Worm (Caenorhabditis elegans) whole organism, late embryonic: ENCODE measurements around the gene Y75D11A.6.
"Not testable (repeated sequence)": the region's sequence is repeated elsewhere in the genome, so short reads cannot be mapped to it uniquely, and the experiment has no call there.

ENCODE experiments used
- C38D4.7 ChIP-seq: fragments of 200-800 bp; sonication (Bioruptor generic); optimal IDR thresholded peaks from 2 replicates; lab custom pipeline; 2018; ENCODE audit warnings: mild to moderate bottlenecking, missing genetic modification characterization, moderate library complexity, missing compliant biosample characterization
- T23F11.4 ChIP-seq: fragments of 200-800 bp; sonication (Bioruptor generic); optimal IDR thresholded peaks from 2 replicates; lab custom pipeline; 2018; ENCODE audit warnings: mild to moderate bottlenecking, missing genetic modification characterization, missing compliant biosample characterization
- Y22D7AL.16 ChIP-seq: sonication (generic microtip); optimal IDR thresholded peaks from 2 replicates; lab custom pipeline; 2016; ENCODE audit warnings: missing genetic modification characterization, missing compliant biosample characterization
- ahr-1 ChIP-seq: sonication (generic microtip); optimal IDR thresholded peaks from 2 replicates; lab custom pipeline; 2016; ENCODE audit warnings: missing genetic modification characterization, missing compliant biosample characterization
- ceh-14 ChIP-seq: sonication (generic microtip); optimal IDR thresholded peaks from 2 replicates; lab custom pipeline; 2016; ENCODE audit warnings: missing genotype, missing genetic modification characterization, missing compliant biosample characterization
- ceh-19 ChIP-seq: fragments of 200-800 bp; sonication (Bioruptor generic); optimal IDR thresholded peaks from 2 replicates; lab custom pipeline; 2018; ENCODE audit warnings: mild to moderate bottlenecking, missing genetic modification characterization, missing compliant biosample characterization
- ceh-22 ChIP-seq: sonication (generic microtip); optimal IDR thresholded peaks from 2 replicates; lab custom pipeline; 2017; ENCODE audit warnings: missing biosample characterization, missing genetic modification characterization
- ceh-30 ChIP-seq: fragments of 150-350 bp; optimal IDR thresholded peaks from 2 replicates; lab custom pipeline; 2014; ENCODE audit warnings: missing biosample characterization, missing genetic modification characterization
- ceh-34 ChIP-seq: sonication (generic microtip); optimal IDR thresholded peaks from 2 replicates; lab custom pipeline; 2016; ENCODE audit warnings: mild to moderate bottlenecking, missing genetic modification characterization, missing compliant biosample characterization
- ceh-45 ChIP-seq: fragments of 200-800 bp; sonication (Bioruptor generic); IDR thresholded peaks from 2 replicates; pipeline ENCODE4 v1.3.6; 2022; ENCODE audit warnings: missing genetic modification reagents, missing genetic modification characterization, missing compliant biosample characterization
- ceh-48 ChIP-seq: sonication (generic microtip); optimal IDR thresholded peaks from 2 replicates; lab custom pipeline; 2016; ENCODE audit warnings: missing genetic modification characterization, inconsistent platforms, missing compliant biosample characterization
- ceh-9 ChIP-seq: sonication (generic microtip); optimal IDR thresholded peaks from 2 replicates; lab custom pipeline; 2016; ENCODE audit warnings: mild to moderate bottlenecking, missing genetic modification characterization, inconsistent platforms, missing compliant biosample characterization
- che-1 ChIP-seq: sonication (generic microtip); optimal IDR thresholded peaks from 2 replicates; lab custom pipeline; 2016; ENCODE audit warnings: mild to moderate bottlenecking, missing genetic modification characterization, missing compliant biosample characterization
- dmd-4 ChIP-seq: sonication (generic microtip); optimal IDR thresholded peaks from 2 replicates; lab custom pipeline; 2016; ENCODE audit warnings: borderline replicate concordance, missing genetic modification characterization, missing compliant biosample characterization
- dve-1 ChIP-seq: sonication (generic microtip); optimal IDR thresholded peaks from 2 replicates; lab custom pipeline; 2017; ENCODE audit warnings: antibody characterized with exemption, mild to moderate bottlenecking, missing genetic modification characterization, missing compliant biosample characterization
- gmeb-2 ChIP-seq: sonication (generic microtip); optimal IDR thresholded peaks from 2 replicates; lab custom pipeline; 2016; ENCODE audit warnings: missing genetic modification characterization, inconsistent platforms, missing compliant biosample characterization
- hlh-15 ChIP-seq: sonication (generic microtip); optimal IDR thresholded peaks from 2 replicates; lab custom pipeline; 2016; ENCODE audit warnings: missing genetic modification characterization, missing compliant biosample characterization
- hlh-30 ChIP-seq: sonication (generic microtip); optimal IDR thresholded peaks from 2 replicates; lab custom pipeline; 2017; ENCODE audit warnings: antibody characterized with exemption, missing genetic modification characterization, missing compliant biosample characterization; ENCODE audit not compliant: insufficient read depth
- hlh-6 ChIP-seq: sonication (generic microtip); optimal IDR thresholded peaks from 2 replicates; lab custom pipeline; 2016; ENCODE audit warnings: missing genotype, missing genetic modification characterization, missing compliant biosample characterization
- hlh-8 ChIP-seq: sonication (generic microtip); optimal IDR thresholded peaks from 2 replicates; lab custom pipeline; 2016; ENCODE audit warnings: missing genotype, missing genetic modification characterization, missing compliant biosample characterization
- lim-6 ChIP-seq: sonication (generic microtip); optimal IDR thresholded peaks from 2 replicates; lab custom pipeline; 2016; ENCODE audit warnings: missing genetic modification characterization, missing compliant biosample characterization
- lin-11 ChIP-seq: fragments of 200-800 bp; sonication (Bioruptor generic); optimal IDR thresholded peaks from 2 replicates; lab custom pipeline; 2018; ENCODE audit warnings: mild to moderate bottlenecking, missing genetic modification characterization, missing compliant biosample characterization
- mec-3 ChIP-seq: sonication (generic microtip); optimal IDR thresholded peaks from 2 replicates; lab custom pipeline; 2016; ENCODE audit warnings: borderline replicate concordance, missing genetic modification characterization, missing compliant biosample characterization
- nfya-1 ChIP-seq: sonication (generic microtip); optimal IDR thresholded peaks from 2 replicates; lab custom pipeline; 2017; ENCODE audit warnings: missing genetic modification characterization, mild to moderate bottlenecking, missing compliant biosample characterization, antibody characterized with exemption, moderate library complexity
- nhr-11 ChIP-seq: fragments of 150-350 bp; optimal IDR thresholded peaks from 2 replicates; lab custom pipeline; 2014; ENCODE audit warnings: missing biosample characterization, missing genetic modification characterization
- pag-3 ChIP-seq: sonication (generic microtip); optimal IDR thresholded peaks from 2 replicates; lab custom pipeline; 2016; ENCODE audit warnings: missing compliant biosample characterization, missing genetic modification characterization, borderline replicate concordance
- pha-2 ChIP-seq: sonication (generic microtip); optimal IDR thresholded peaks from 2 replicates; lab custom pipeline; 2017; ENCODE audit warnings: mild to moderate bottlenecking, missing genetic modification characterization, missing compliant biosample characterization
- pha-4 ChIP-seq: fragments of 150-350 bp; optimal IDR thresholded peaks from 2 replicates; lab custom pipeline; 2018; ENCODE audit warnings: missing biosample characterization, missing genetic modification reagents, missing genetic modification characterization
- ref-2 ChIP-seq: sonication (generic microtip); optimal IDR thresholded peaks from 2 replicates; lab custom pipeline; 2016; ENCODE audit warnings: missing genetic modification characterization, missing compliant biosample characterization
- rnt-1 ChIP-seq: sonication (generic microtip); optimal IDR thresholded peaks from 2 replicates; lab custom pipeline; 2016; ENCODE audit warnings: missing genetic modification characterization, missing compliant biosample characterization
- sdc-2 ChIP-seq: sonication (generic microtip); optimal IDR thresholded peaks from 2 replicates; lab custom pipeline; 2016; ENCODE audit warnings: missing genotype, missing genetic modification characterization, missing compliant biosample characterization
- ttx-3 ChIP-seq: sonication (generic microtip); optimal IDR thresholded peaks from 2 replicates; lab custom pipeline; 2016; ENCODE audit warnings: missing genetic modification reagents, missing genetic modification characterization, missing compliant biosample characterization
- unc-3 ChIP-seq, 2 experiments: fragments of 200-800 bp in 1 of 2; sonication (Bioruptor generic) in 1 of 2; sonication (generic microtip) in 1 of 2; conservative IDR thresholded peaks in 1 of 2; optimal IDR thresholded peaks in 1 of 2; 2 replicates each; pipeline versions ENCODE4 v1.3.6 to Lab custom; 2016 to 2022; ENCODE audit warnings: missing compliant biosample characterization in 2 of 2, missing genetic modification characterization in 2 of 2, missing genetic modification reagents in 1 of 2
- unc-42 ChIP-seq: sonication (generic microtip); optimal IDR thresholded peaks from 2 replicates; lab custom pipeline; 2016; ENCODE audit warnings: missing genotype, missing genetic modification characterization, missing compliant biosample characterization
- ztf-16 ChIP-seq: sonication (generic microtip); optimal IDR thresholded peaks from 2 replicates; lab custom pipeline; 2017; ENCODE audit warnings: missing genetic modification characterization, missing compliant biosample characterization

The Y75D11A.6 gene

DNA sequence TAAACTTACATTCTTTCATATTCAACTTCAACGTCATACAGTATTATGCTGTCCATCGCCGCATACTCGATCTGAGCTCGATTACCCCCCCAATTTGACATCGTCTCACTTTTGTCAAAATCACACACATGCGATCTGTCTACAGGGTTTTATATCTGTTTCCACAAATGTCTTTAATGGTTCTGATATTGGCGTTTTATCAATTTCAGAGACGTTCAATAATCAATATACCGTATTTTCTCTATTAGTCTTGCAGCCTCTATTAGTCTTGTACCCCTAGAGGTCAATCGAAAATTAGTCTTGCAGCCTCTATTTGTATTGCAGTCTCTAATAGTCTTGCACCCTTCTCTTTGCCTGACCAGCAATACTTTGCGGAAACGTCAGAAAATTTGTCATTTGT lies at the start of gene Y75D11A.6:
Gene Y75D11A.6 (minus strand): TSS at position 101 of the 400 bp plus-strand sequence.
- not testable (repeated sequence) for TF ChIP-seq Y22D7AL.16; hlh-30 (tag; lab: Kevin White, UChicago); pag-3 (tag; lab: Kevin White, UChicago)

DNA sequence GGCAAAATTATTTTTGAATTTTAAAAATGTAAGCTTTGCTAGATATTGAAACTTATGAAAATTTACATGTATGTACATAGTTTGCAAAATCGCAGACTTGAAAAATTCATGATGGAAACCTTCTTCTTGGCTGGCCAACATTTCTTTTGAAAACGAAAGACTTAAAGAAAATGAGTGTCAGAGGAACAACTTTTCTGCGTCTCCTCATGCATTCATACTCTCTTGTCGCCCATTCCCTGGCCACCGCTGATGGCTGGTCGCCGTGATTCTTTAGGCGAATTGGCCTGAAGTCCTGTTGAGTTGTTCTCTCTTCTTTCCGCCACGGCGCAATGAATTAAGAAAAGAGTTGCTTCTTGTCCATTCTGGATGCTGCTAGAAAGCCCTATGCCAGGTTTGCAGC lies 47.7 kb upstream of the Y75D11A.6 start:
- TF ChIP-seq nfya-1 (tag; lab: Kevin White, UChicago) (no peak), pag-3 (tag; lab: Kevin White, UChicago) (no peak), lim-6 (no peak), pha-4 (tag; lab: Kevin White, UChicago) (no peak)

ce11 chrX:1791095-1791494 lies 42.7 kb upstream of the Y75D11A.6 start:
- TF ChIP-seq pha-2 (tag; lab: Kevin White, UChicago) (no peak), ceh-14 (tag; lab: Kevin White, UChicago) (no peak), dve-1 (tag; lab: Kevin White, UChicago) (no peak), ceh-34 (no peak), ceh-9 (tag; lab: Kevin White, UChicago) (no peak), ceh-48 (tag; lab: Kevin White, UChicago) (no peak), sdc-2 (tag; lab: Kevin White, UChicago) (no peak), che-1 (tag; lab: Kevin White, UChicago) (no peak), ttx-3 (no peak), hlh-6 (tag; lab: Kevin White, UChicago) (no peak), unc-42 (no peak), T23F11.4 (GFP tag; lab: Kevin White, UChicago) (no peak), ceh-19 (GFP tag; lab: Kevin White, UChicago) (no peak), ztf-16 (tag; lab: Kevin White, UChicago) (no peak), ceh-45 (GFP tag; lab: Robert Waterston, UW) (no peak)

ce11 chrX:1786607-1787006 lies 38.2 kb upstream of the Y75D11A.6 start, which contains the start of gene arg-1:
Gene arg-1 (plus strand): TSS chrX:1786907.
- TF ChIP-seq ref-2 (tag; lab: Kevin White, UChicago) (no peak), C38D4.7 (no peak), nhr-11 (tag; lab: Kevin White, UChicago) (no peak), ceh-19 (GFP tag; lab: Kevin White, UChicago) (no peak), lin-11 (tag; lab: Kevin White, UChicago) (no peak), dve-1 (tag; lab: Kevin White, UChicago) (no peak)

DNA sequence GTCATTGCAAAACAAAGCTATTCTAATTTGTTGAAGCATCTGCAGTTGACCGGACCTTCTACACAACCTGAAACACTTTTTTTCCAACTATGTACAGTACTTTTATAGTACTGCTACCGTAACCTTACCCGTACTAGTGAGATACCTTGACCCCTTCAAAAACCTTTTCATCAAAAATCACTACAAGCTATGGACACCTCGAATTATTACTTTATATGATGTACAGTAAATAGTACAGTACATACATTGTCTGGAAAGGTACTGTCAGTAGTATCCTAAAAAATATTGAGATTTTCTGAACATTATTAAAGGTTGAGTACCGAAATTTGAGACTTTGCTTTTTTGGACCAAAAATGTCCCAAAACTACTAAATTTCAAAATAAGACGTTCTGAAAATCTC lies 37.3 kb upstream of the Y75D11A.6 start:
- TF ChIP-seq lin-11 (tag; lab: Kevin White, UChicago) (no peak), ceh-30 (tag; lab: Kevin White, UChicago) (no peak), gmeb-2 (tag; lab: Kevin White, UChicago) (no peak)

DNA sequence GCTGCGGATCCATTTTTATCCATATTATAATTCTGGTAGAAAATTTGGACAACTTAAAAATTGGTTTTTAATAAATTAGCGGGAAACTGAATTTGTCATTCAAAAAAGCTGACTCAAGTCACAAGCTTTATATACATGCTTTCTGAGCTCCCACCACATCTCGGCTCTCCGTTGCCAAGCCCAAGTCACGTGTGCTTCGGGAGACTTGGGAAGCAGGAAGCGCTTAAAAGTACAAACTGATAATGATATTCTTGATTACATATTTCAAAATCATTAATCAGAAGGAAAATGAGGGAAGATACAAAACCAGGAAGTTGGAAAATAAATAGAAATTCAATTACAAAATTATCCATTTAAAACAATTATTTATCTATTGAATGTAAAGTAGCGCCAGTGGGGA lies 29.6 kb upstream of the Y75D11A.6 start, which contains the start of gene elc-2:
Gene elc-2 (minus strand): TSS at position 101 of the 400 bp plus-strand sequence.
- TF ChIP-seq nfya-1 (tag; lab: Kevin White, UChicago) (no peak), rnt-1 (tag; lab: Kevin White, UChicago) (no peak), gmeb-2 (tag; lab: Kevin White, UChicago) (no peak), pha-2 (tag; lab: Kevin White, UChicago) (no peak), nhr-11 (tag; lab: Kevin White, UChicago) (no peak), unc-3 (GFP tag; conservative IDR thresholded peaks at IDR 0.05; lab: Robert Waterston, UW) (no peak), unc-3 (tag; optimal IDR thresholded peaks at IDR 0.05; lab: Kevin White, UChicago) (no peak), ceh-48 (tag; lab: Kevin White, UChicago) (no peak), C38D4.7 (no peak), hlh-15 (no peak), dmd-4 (tag; lab: Kevin White, UChicago) (no peak), mec-3 (no peak), hlh-8 (tag; lab: Kevin White, UChicago) (no peak), ahr-1 (no peak), ttx-3 (no peak), ceh-22 (tag; lab: Kevin White, UChicago) (no peak), ceh-34 (no peak)
